Fruit fly (Drosophila melanogaster) whole organism, prepupa: ENCODE data around the gene SPH93.
A peak's percentile ranks its signal among the peaks of the same experiment; 100 is the strongest.

Experiments used
- CG11762 ChIP-seq: fragments of 200-800 bp; sonication (Bioruptor generic); optimal IDR thresholded peaks from 3 replicates; lab custom pipeline; 2016; ENCODE audit warnings: missing biosample characterization, missing genetic modification characterization; ENCODE audit not compliant: insufficient read depth
- CG15336 ChIP-seq: fragments of 200-800 bp; sonication (Bioruptor generic); IDR thresholded peaks from 2 replicates; pipeline ENCODE4 v1.3.6; 2022; ENCODE audit warnings: missing biosample characterization, missing genetic modification characterization
- CG1621 ChIP-seq: fragments of 200-800 bp; sonication (Bioruptor generic); optimal IDR thresholded peaks from 3 replicates; lab custom pipeline; 2018; ENCODE audit warnings: missing biosample characterization, mild to moderate bottlenecking, missing genetic modification characterization
- CG3032 ChIP-seq: fragments of 200-800 bp; optimal IDR thresholded peaks from 2 replicates; lab custom pipeline; 2019; ENCODE audit warnings: missing biosample characterization, mild to moderate bottlenecking, missing genetic modification characterization, moderate library complexity
- CG31627 ChIP-seq: fragments of 200-800 bp; sonication (Bioruptor generic); optimal IDR thresholded peaks from 3 replicates; lab custom pipeline; 2016; ENCODE audit warnings: missing biosample characterization, missing genetic modification characterization
- CG32006 ChIP-seq: fragments of 200-800 bp; sonication (Bioruptor generic); optimal IDR thresholded peaks from 3 replicates; lab custom pipeline; 2017; ENCODE audit warnings: missing biosample characterization, mild to moderate bottlenecking, missing genetic modification characterization
- CG34406 ChIP-seq: fragments of 200-800 bp; sonication (Bioruptor generic); optimal IDR thresholded peaks from 3 replicates; lab custom pipeline; 2016; ENCODE audit warnings: missing biosample characterization, missing genetic modification characterization
- CG3919 ChIP-seq: fragments of 200-800 bp; sonication (Bioruptor generic); optimal IDR thresholded peaks from 3 replicates; lab custom pipeline; 2016; ENCODE audit warnings: missing biosample characterization, missing genetic modification characterization
- CG8119 ChIP-seq: fragments of 200-800 bp; sonication (Bioruptor generic); IDR thresholded peaks from 3 replicates; pipeline ENCODE4 v1.3.6; 2022; ENCODE audit warnings: missing biosample characterization, missing genetic modification characterization
- CG8319 ChIP-seq: fragments of 200-800 bp; sonication (Bioruptor generic); optimal IDR thresholded peaks from 3 replicates; lab custom pipeline; 2016; ENCODE audit warnings: missing biosample characterization, missing genetic modification characterization
- CG9139 ChIP-seq: fragments of 200-800 bp; sonication (Bioruptor generic); optimal IDR thresholded peaks from 3 replicates; lab custom pipeline; 2017; ENCODE audit warnings: missing biosample characterization, mild to moderate bottlenecking, missing genetic modification characterization
- Eip75B ChIP-seq: fragments of 200-800 bp; sonication (Bioruptor generic); optimal IDR thresholded peaks from 3 replicates; lab custom pipeline; 2016; ENCODE audit warnings: missing biosample characterization, missing genetic modification characterization
- Eip78C ChIP-seq: fragments of 200-800 bp; sonication (Bioruptor generic); peaks from one replicate; lab custom pipeline; 2016; ENCODE audit warnings: missing biosample characterization, missing genetic modification characterization
- Eip93F ChIP-seq: fragments of 200-800 bp; sonication (Bioruptor generic); optimal IDR thresholded peaks from 2 replicates; lab custom pipeline; 2016; ENCODE audit warnings: missing biosample characterization, mild to moderate bottlenecking, missing genetic modification characterization
- Ets21C ChIP-seq: fragments of 200-800 bp; sonication (Bioruptor generic); optimal IDR thresholded peaks from 3 replicates; lab custom pipeline; 2016; ENCODE audit warnings: missing biosample characterization, missing genetic modification characterization
- Ets96B ChIP-seq: fragments of 200-800 bp; optimal IDR thresholded peaks from 2 replicates; lab custom pipeline; 2019; ENCODE audit warnings: missing biosample characterization, mild to moderate bottlenecking, missing genetic modification characterization, moderate library complexity
- Gug ChIP-seq: fragments of 200-800 bp; sonication (Bioruptor generic); IDR thresholded peaks from 2 replicates; pipeline ENCODE4 v1.3.6; 2022; ENCODE audit warnings: missing biosample characterization, missing genetic modification characterization
- Hr39 ChIP-seq: fragments of 200-800 bp; sonication (Bioruptor generic); optimal IDR thresholded peaks from 2 replicates; lab custom pipeline; 2016; ENCODE audit warnings: missing biosample characterization, missing genetic modification characterization
- Met ChIP-seq: fragments of 200-800 bp; sonication (Bioruptor generic); optimal IDR thresholded peaks from 3 replicates; lab custom pipeline; 2016; ENCODE audit warnings: missing biosample characterization, missing genetic modification characterization
- OdsH ChIP-seq: fragments of 200-800 bp; sonication (Bioruptor generic); optimal IDR thresholded peaks from 3 replicates; lab custom pipeline; 2016; ENCODE audit warnings: missing biosample characterization, missing genetic modification characterization
- Sox102F ChIP-seq: fragments of 200-800 bp; sonication (Bioruptor generic); optimal IDR thresholded peaks from 2 replicates; lab custom pipeline; 2016; ENCODE audit warnings: missing biosample characterization, mild to moderate bottlenecking, missing genetic modification characterization
- Sox14 ChIP-seq: fragments of 200-800 bp; sonication (Bioruptor generic); optimal IDR thresholded peaks from 3 replicates; lab custom pipeline; 2016; ENCODE audit warnings: missing biosample characterization, missing genetic modification characterization
- Sox15 ChIP-seq: fragments of 200-800 bp; sonication (Bioruptor generic); optimal IDR thresholded peaks from 3 replicates; lab custom pipeline; 2016; ENCODE audit warnings: missing biosample characterization, missing genetic modification characterization
- achi ChIP-seq: fragments of 200-800 bp; sonication (Bioruptor generic); optimal IDR thresholded peaks from 3 replicates; lab custom pipeline; 2016; ENCODE audit warnings: missing biosample characterization, missing genetic modification characterization
- acj6 ChIP-seq: fragments of 200-800 bp; sonication (Bioruptor generic); optimal IDR thresholded peaks from 3 replicates; lab custom pipeline; 2016; ENCODE audit warnings: missing biosample characterization, missing genetic modification characterization
- dsx ChIP-seq: fragments of 200-800 bp; optimal IDR thresholded peaks from 3 replicates; lab custom pipeline; 2019; ENCODE audit warnings: missing biosample characterization, mild to moderate bottlenecking, missing genetic modification characterization, moderate library complexity; ENCODE audit not compliant: poor library complexity, severe bottlenecking
- fkh ChIP-seq: fragments of 200-800 bp; sonication (Bioruptor generic); optimal IDR thresholded peaks from 3 replicates; lab custom pipeline; 2017; ENCODE audit warnings: missing biosample characterization, mild to moderate bottlenecking, missing genetic modification characterization, moderate library complexity
- lz ChIP-seq: fragments of 200-800 bp; sonication (Bioruptor generic); optimal IDR thresholded peaks from 3 replicates; lab custom pipeline; 2016; ENCODE audit warnings: missing biosample characterization, missing genetic modification characterization
- net ChIP-seq: fragments of 200-800 bp; sonication (Bioruptor generic); optimal IDR thresholded peaks from 3 replicates; lab custom pipeline; 2016; ENCODE audit warnings: missing biosample characterization, missing genetic modification characterization
- pdm3 ChIP-seq: fragments of 200-800 bp; sonication (Bioruptor generic); optimal IDR thresholded peaks from 3 replicates; lab custom pipeline; 2016; ENCODE audit warnings: missing biosample characterization, missing genetic modification characterization
- salr ChIP-seq, 2 experiments: fragments of 200-800 bp; sonication (Bioruptor generic); optimal IDR thresholded peaks; 3 replicates each; lab custom pipeline; 2016 to 2018; ENCODE audit warnings: missing biosample characterization in 2 of 2, missing genetic modification characterization in 2 of 2, mild to moderate bottlenecking in 1 of 2
- spab ChIP-seq: fragments of 200-800 bp; sonication (Bioruptor generic); optimal IDR thresholded peaks from 2 replicates; lab custom pipeline; 2017; ENCODE audit warnings: missing biosample characterization, mild to moderate bottlenecking, missing genetic modification characterization, missing genetic modification reagents

Gene SPH93

DNA sequence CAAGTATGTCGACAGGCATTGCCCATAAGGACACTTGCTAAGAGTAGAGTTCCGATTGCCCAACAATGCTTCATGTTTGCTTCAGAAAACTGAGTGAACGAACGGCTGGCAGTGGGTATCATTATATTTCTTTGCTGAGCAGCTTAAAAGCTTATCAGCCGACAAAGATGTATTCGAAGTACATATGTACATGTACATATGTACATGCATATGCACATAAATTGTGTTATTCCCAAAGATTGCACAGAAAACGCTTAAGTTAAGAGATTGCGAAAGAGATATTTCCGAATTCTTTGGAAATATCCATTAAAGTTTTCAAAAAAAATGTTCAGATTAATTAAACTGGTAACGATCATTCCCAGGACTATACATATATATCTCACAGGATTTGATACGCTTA, at the start of gene SPH93:
Gene SPH93, minus strand, starts transcription at position 101 of the 400 bp plus-strand sequence.
- TF ChIP-seq Eip78C (GFP tag; lab: Kevin White, UChicago) = peak; percentile 40
- no peak for TF ChIP-seq lz (GFP tag; lab: Kevin White, UChicago)

DNA sequence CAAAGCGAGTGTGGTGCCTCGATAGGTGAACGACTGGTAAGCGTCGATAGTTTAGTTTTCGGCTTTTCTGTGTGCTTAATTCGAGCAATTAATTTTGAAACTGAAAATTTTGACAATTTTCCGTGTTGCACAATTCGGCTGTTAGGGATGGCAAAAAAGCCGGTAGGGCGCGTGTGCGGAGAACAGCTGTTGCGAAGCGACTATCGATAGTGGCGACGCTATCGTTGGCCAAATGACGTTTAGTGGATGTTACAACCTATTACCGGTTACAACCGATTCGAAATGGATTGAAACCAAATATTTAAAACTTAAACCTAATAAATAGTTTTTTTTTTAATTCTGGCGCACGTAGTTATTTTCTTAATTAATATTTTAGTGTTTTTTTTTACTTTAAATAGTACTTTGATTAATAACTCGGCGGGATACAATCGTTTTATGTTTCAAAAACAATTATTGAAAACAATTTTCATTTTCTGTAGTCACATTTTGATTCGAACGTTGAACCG, 45.3 kb upstream of the SPH93 start, which contains the start of the genes mEFTs and Dhc36C:
Gene mEFTs, minus strand, starts transcription at position 161 of the 506 bp plus-strand sequence.
Gene Dhc36C, plus strand, starts transcription at position 456 of the 506 bp plus-strand sequence.
- TF ChIP-seq CG9139 = no peak
- TF ChIP-seq CG8119 (GFP tag; lab: Robert Waterston, UW) = no peak
- TF ChIP-seq achi = peak; percentile 96

DNA sequence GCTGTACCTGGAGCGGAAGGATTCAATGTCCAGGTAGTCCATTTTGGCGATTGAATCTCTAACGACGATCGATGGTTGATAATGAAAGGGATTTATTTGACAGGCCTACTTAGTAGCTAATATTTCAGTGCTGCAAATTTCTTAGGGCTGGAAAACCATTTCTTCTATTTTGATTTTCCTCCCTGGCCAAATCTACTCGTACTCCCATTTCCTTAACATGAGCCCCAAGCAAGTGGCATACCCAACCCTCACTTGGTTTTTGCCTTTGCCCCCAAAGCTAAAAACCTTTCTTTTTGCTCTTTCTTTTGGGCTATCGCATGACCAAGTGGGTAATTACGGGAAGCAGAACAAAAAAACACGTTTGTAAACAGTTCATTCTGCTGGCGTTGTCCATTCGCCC, 43.0 kb upstream of the SPH93 start, which contains the start of gene CG15142:
Gene CG15142, minus strand, starts transcription at position 101 of the 400 bp plus-strand sequence.
- TF ChIP-seq CG3032 (tag; lab: Kevin White, UChicago) (no peak), CG34406 (no peak), spab (no peak), dsx (GFP tag; lab: Kevin White, UChicago) (no peak), CG3919 (GFP tag; lab: Kevin White, UChicago) (no peak)

DNA sequence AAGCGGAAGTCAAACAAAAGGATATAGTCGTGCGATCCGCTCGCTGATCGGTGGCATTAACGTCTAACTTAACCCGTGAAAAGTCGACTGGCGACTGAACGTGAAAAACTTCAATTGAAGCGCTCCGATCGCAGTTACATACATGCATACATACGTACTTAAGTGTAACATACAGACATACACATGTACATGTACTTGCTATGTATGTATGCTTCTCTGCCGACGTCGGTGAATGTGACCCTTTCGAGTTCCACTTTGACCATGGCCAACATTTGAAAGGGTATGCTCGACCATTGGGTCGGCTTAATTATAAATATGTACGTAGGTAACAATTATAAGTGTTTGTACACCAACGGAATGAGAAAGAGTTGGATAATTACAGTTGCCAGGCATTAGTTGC, 41.4 kb upstream of the SPH93 start, which contains the start of gene qua:
Gene qua, minus strand, starts transcription at position 101 of the 400 bp plus-strand sequence.
- TF ChIP-seq Eip93F (no peak), CG31627 (GFP tag; lab: Kevin White, UChicago) (peak; percentile 9), Sox14 (GFP tag; lab: Kevin White, UChicago) (peak; percentile 7), acj6 (no peak), Hr39 (GFP tag; lab: Kevin White, UChicago) (peak; percentile 26), Ets96B (tag; lab: Kevin White, UChicago) (no peak), dsx (GFP tag; lab: Kevin White, UChicago) (no peak), CG3919 (GFP tag; lab: Kevin White, UChicago) (no peak), pdm3 (no peak), achi (no peak), Eip75B (GFP tag; lab: Kevin White, UChicago) (no peak), salr (GFP tag; optimal IDR thresholded peaks at IDR 0.05; lab: Kevin White, UChicago) (no peak), CG8319 (GFP tag; lab: Kevin White, UChicago) (no peak), net (peak; percentile 9), Met (peak; percentile 25), Eip78C (GFP tag; lab: Kevin White, UChicago) (peak; percentile 20), Ets21C (GFP tag; lab: Kevin White, UChicago) (no peak), CG15336 (no peak), CG32006 (GFP tag; lab: Kevin White, UChicago) (peak; percentile 41), fkh (GFP tag; lab: Kevin White, UChicago) (no peak)

DNA sequence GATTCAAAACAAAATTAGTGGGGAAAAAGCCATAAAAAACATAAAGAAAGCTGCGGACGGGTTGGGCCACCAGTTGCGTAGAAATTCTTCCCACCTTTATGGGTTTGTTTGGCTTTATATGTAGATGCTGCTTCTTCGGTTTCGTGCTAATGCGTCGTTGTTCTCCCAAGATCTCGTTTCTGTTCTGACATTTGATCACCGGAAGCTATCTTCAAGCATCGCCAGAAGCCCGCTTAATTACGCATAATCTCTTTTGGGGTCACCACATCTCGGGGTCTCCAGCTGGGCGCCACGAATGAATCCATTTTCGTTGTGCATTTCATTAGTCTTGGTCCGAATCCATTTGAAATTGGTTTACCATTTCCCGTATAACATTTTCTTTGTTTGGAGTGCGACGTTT, 40.0 kb upstream of the SPH93 start:
- TF ChIP-seq CG1621 (no peak), Eip75B (GFP tag; lab: Kevin White, UChicago) (no peak), Sox102F (GFP tag; lab: Kevin White, UChicago) (no peak), OdsH (GFP tag; lab: Kevin White, UChicago) (no peak), dsx (GFP tag; lab: Kevin White, UChicago) (no peak), pdm3 (no peak), lz (GFP tag; lab: Kevin White, UChicago) (no peak), Met (no peak), CG8319 (GFP tag; lab: Kevin White, UChicago) (no peak), Sox15 (GFP tag; lab: Kevin White, UChicago) (no peak), Gug (GFP tag; lab: Robert Waterston, UW) (no peak), CG11762 (GFP tag; lab: Kevin White, UChicago) (no peak), CG15336 (no peak)
